Fruit fly (Drosophila melanogaster): Measurements from ENCODE around the gene TwdlK.

DNA sequence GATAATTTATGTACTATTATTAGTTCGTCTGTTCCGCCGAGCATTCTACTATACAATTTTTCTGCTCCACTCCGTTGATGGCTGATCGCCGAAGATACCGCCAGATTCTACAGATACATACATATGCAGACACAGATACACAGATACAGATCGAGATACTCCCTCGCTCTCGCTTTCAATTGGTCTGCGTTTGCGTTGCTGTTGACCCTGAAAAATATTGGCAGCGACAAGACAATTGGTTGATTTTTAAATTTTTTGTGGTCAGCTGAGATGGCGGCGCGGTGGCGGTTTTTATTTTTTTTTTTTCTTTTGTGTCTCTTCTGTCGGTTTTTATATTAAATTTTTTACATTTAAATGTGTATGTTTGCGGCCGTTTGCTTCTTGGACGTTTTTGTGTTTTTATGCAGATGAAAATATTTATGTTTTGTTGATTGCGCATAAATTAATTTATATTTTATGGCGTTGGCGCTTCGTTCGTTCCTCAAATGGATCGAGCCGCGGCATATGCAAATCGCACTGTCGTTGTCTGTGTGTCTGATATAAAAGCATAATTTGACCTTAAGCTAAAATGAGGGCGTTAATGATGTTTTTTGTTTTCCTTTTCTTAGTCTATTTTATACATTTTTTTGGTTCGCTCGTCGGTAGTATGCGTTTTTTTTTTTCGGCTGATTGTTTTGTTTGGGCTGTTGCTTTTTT is 34.5 kb downstream of the TwdlK start:
- no peak for TF ChIP-seq usp (GFP tag; optimal IDR thresholded peaks at IDR 0.05)
- TF ChIP-seq EcR (GFP tag; optimal IDR thresholded peaks at IDR 0.05): no peak
